Worm (Caenorhabditis elegans): ENCODE measurements around the gene gst-31.

DNA sequence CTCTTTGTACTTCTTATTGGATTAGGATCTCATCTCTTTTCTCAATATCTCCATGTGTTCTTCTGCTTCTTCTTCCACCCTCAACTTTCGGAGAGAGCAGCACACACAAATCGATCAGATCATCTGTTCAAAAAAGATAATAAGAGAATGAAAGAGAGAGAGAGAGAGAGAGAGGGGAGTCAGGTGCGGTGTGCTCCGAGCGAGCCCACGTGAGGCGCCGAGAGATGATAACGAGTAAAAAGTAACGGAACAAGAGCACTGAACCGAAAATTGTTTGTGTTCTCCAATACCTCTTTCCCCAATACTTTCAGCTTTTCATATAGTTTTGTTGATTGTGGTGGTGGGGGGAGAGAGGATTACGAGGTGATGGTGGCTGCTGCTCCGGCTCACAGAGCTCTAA is 19.2 kb upstream of the gst-31 start:
- TF ChIP-seq ztf-23 (GFP tag; IDR thresholded peaks at IDR 0.05), result no peak
- no peak for TF ChIP-seq ztf-29 (GFP tag; IDR thresholded peaks at IDR 0.05)
- no peak for TF ChIP-seq med-1 (GFP tag; optimal IDR thresholded peaks at IDR 0.05; ENCODE audit: insufficient read depth)
